Worm (Caenorhabditis elegans) whole organism, mixed stage, embryonic: Measurements from ENCODE around the gene lis-1.
A peak's percentile ranks its signal among the peaks of the same experiment; 100 is the strongest.

ENCODE experiments used
- M03D4.4 ChIP-seq: sonication (generic microtip); optimal IDR thresholded peaks from 2 replicates; lab custom pipeline; 2017; ENCODE audit warnings: mild to moderate bottlenecking, missing genetic modification characterization, missing compliant biosample characterization
- bed-3 ChIP-seq: fragments of 200-800 bp; sonication (Bioruptor generic); optimal IDR thresholded peaks from 3 replicates; lab custom pipeline; 2018; ENCODE audit warnings: mild to moderate bottlenecking, missing genetic modification characterization, moderate library complexity, missing compliant biosample characterization
- blmp-1 ChIP-seq: fragments of 150-350 bp; optimal IDR thresholded peaks from 2 replicates; lab custom pipeline; 2014; ENCODE audit warnings: missing biosample characterization, missing genetic modification characterization
- ceh-43 ChIP-seq: fragments of 200-800 bp; sonication (Bioruptor generic); optimal IDR thresholded peaks from 2 replicates; lab custom pipeline; 2018; ENCODE audit warnings: mild to moderate bottlenecking, missing genetic modification characterization, moderate library complexity, missing compliant biosample characterization
- ceh-83 ChIP-seq: fragments of 200-800 bp; sonication (Bioruptor generic); optimal IDR thresholded peaks from 2 replicates; lab custom pipeline; 2018; ENCODE audit warnings: mild to moderate bottlenecking, missing genetic modification characterization, missing compliant biosample characterization
- ces-1 ChIP-seq: fragments of 150-350 bp; optimal IDR thresholded peaks from 2 replicates; lab custom pipeline; 2014; ENCODE audit warnings: missing biosample characterization, missing genetic modification reagents, missing genetic modification characterization
- cnd-1 ChIP-seq: fragments of 200-800 bp; sonication (Bioruptor generic); optimal IDR thresholded peaks from 2 replicates; lab custom pipeline; 2018; ENCODE audit warnings: mild to moderate bottlenecking, missing genetic modification characterization, missing compliant biosample characterization
- drap-1 ChIP-seq: fragments of 200-800 bp; sonication (Bioruptor generic); optimal IDR thresholded peaks from 3 replicates; lab custom pipeline; 2018; ENCODE audit warnings: mild to moderate bottlenecking, missing genetic modification characterization, missing compliant biosample characterization
- flh-1 ChIP-seq: fragments of 200-800 bp; sonication (Bioruptor generic); optimal IDR thresholded peaks from 2 replicates; lab custom pipeline; 2018; ENCODE audit warnings: mild to moderate bottlenecking, missing genetic modification characterization, moderate library complexity, missing compliant biosample characterization
- ham-2 ChIP-seq: fragments of 200-800 bp; sonication (Bioruptor generic); optimal IDR thresholded peaks from 2 replicates; lab custom pipeline; 2018; ENCODE audit warnings: mild to moderate bottlenecking, missing genetic modification characterization, missing compliant biosample characterization
- hlh-1 ChIP-seq: fragments of 150-350 bp; optimal IDR thresholded peaks from 2 replicates; lab custom pipeline; 2014; ENCODE audit warnings: missing biosample characterization, missing genetic modification reagents, missing genetic modification characterization
- lin-32 ChIP-seq: fragments of 200-800 bp; sonication (Bioruptor generic); optimal IDR thresholded peaks from 2 replicates; lab custom pipeline; 2018; ENCODE audit warnings: mild to moderate bottlenecking, missing genetic modification characterization, missing compliant biosample characterization
- lsy-2 ChIP-seq: fragments of 150-350 bp; optimal IDR thresholded peaks from 2 replicates; lab custom pipeline; 2014; ENCODE audit warnings: missing biosample characterization, missing genetic modification characterization
- mep-1 ChIP-seq: fragments of 150-350 bp; optimal IDR thresholded peaks from 2 replicates; lab custom pipeline; 2017; ENCODE audit warnings: missing biosample characterization, missing genetic modification reagents, missing genetic modification characterization, inconsistent platforms
- mls-2 ChIP-seq: sonication (generic microtip); optimal IDR thresholded peaks from 2 replicates; lab custom pipeline; 2016; ENCODE audit warnings: mild to moderate bottlenecking, missing genetic modification characterization, moderate library complexity, missing compliant biosample characterization
- nhr-12 ChIP-seq: fragments of 150-350 bp; optimal IDR thresholded peaks from 2 replicates; lab custom pipeline; 2014; ENCODE audit warnings: missing biosample characterization, missing genetic modification characterization
- nhr-2 ChIP-seq: fragments of 150-350 bp; optimal IDR thresholded peaks from 2 replicates; lab custom pipeline; 2014; ENCODE audit warnings: missing biosample characterization, missing genetic modification characterization
- nhr-237 ChIP-seq: fragments of 150-350 bp; optimal IDR thresholded peaks from 2 replicates; lab custom pipeline; 2014; ENCODE audit warnings: missing biosample characterization, missing genetic modification characterization
- nhr-28 ChIP-seq: fragments of 150-350 bp; optimal IDR thresholded peaks from 2 replicates; lab custom pipeline; 2014; ENCODE audit warnings: missing biosample characterization, missing genetic modification characterization
- sem-2 ChIP-seq: fragments of 200-800 bp; sonication (Bioruptor generic); optimal IDR thresholded peaks from 2 replicates; lab custom pipeline; 2018; ENCODE audit warnings: mild to moderate bottlenecking, missing genetic modification characterization, missing compliant biosample characterization
- snpc-4 ChIP-seq: fragments of 150-350 bp; optimal IDR thresholded peaks from 2 replicates; lab custom pipeline; 2014; ENCODE audit warnings: missing biosample characterization, missing genetic modification characterization
- tbx-8 ChIP-seq: fragments of 200-800 bp; sonication (Bioruptor generic); optimal IDR thresholded peaks from 2 replicates; lab custom pipeline; 2018; ENCODE audit warnings: mild to moderate bottlenecking, missing genetic modification characterization, moderate library complexity, missing compliant biosample characterization
- unc-120 ChIP-seq: sonication (generic microtip); optimal IDR thresholded peaks from 2 replicates; lab custom pipeline; 2017; ENCODE audit warnings: missing genetic modification characterization, missing compliant biosample characterization; ENCODE audit not compliant: poor library complexity, severe bottlenecking
- unc-39 ChIP-seq: fragments of 150-350 bp; optimal IDR thresholded peaks from 2 replicates; lab custom pipeline; 2014; ENCODE audit warnings: missing biosample characterization, missing genetic modification characterization
- unc-62 ChIP-seq: fragments of 150-350 bp; optimal IDR thresholded peaks from 2 replicates; lab custom pipeline; 2014; ENCODE audit warnings: missing biosample characterization, missing genetic modification reagents, missing genetic modification characterization
- zip-8 ChIP-seq: fragments of 150-350 bp; optimal IDR thresholded peaks from 2 replicates; lab custom pipeline; 2014; ENCODE audit warnings: missing biosample characterization, missing genetic modification characterization
- ztf-11 ChIP-seq: fragments of 150-350 bp; optimal IDR thresholded peaks from 2 replicates; lab custom pipeline; 2014; ENCODE audit warnings: missing biosample characterization, missing genetic modification characterization

Gene lis-1

DNA sequence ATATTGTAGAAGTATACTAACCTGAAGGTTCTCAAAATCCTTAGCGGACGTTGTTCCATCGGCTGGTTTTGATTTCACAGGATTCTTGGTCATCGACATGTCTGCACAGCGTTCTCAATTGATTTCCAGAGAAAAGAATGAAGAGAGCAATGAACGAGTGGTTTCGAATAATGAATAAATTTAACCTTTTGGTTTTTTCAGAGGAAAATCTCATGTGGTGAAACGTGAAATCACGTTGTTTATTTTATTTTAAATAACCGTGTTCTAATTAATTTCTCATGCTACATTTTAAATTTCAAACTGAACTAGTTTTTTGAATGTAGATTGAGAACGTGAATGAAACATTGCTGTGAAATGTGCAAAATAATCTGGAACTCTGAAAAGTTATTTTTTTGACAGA lies 3.7 kb upstream of the lis-1 start, which contains the start of gene T03F6.6:
Gene T03F6.6, minus strand, starts transcription at position 101 of the 400 bp plus-strand sequence.
- TF ChIP-seq ceh-83 (GFP tag; lab: Kevin White, UChicago) (no peak), ceh-43 (GFP tag; lab: Kevin White, UChicago) (no peak), tbx-8 (GFP tag; lab: Kevin White, UChicago) (no peak), M03D4.4 (tag; lab: Kevin White, UChicago) (no peak), cnd-1 (tag; lab: Kevin White, UChicago) (no peak), nhr-12 (no peak), ztf-11 (tag; lab: Kevin White, UChicago) (no peak), nhr-2 (tag; lab: Kevin White, UChicago) (no peak), unc-39 (tag; lab: Kevin White, UChicago) (no peak), bed-3 (GFP tag; lab: Kevin White, UChicago) (no peak), nhr-28 (tag; lab: Kevin White, UChicago) (no peak), lin-32 (GFP tag; lab: Kevin White, UChicago) (no peak), zip-8 (tag; lab: Kevin White, UChicago) (no peak)

DNA sequence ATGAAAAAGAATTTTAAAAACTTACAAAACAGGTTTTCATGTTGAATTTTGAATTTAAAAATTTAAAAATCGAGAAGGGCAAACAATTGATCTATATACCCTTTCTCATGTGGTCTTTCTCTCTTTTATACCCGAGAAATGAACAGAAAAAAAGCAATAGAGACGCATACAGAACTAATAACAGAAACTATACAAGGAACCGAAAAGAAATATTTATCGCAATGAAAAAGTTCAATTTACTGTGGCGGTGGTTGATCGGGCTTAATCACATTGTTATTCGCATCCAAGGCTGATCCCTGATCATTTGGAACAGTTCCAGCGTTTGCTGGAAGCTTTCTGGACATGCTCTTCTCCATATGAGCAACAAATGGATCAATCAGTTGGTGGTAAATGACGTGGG lies 1.7 kb upstream of the lis-1 start, which contains the start of gene T03F6.10:
Gene T03F6.10, minus strand, starts transcription at position 101 of the 400 bp plus-strand sequence.
- TF ChIP-seq blmp-1 (no peak), M03D4.4 (tag; lab: Kevin White, UChicago) (no peak), ceh-43 (GFP tag; lab: Kevin White, UChicago) (no peak), cnd-1 (tag; lab: Kevin White, UChicago) (no peak), lsy-2 (tag; lab: Kevin White, UChicago) (no peak)

DNA sequence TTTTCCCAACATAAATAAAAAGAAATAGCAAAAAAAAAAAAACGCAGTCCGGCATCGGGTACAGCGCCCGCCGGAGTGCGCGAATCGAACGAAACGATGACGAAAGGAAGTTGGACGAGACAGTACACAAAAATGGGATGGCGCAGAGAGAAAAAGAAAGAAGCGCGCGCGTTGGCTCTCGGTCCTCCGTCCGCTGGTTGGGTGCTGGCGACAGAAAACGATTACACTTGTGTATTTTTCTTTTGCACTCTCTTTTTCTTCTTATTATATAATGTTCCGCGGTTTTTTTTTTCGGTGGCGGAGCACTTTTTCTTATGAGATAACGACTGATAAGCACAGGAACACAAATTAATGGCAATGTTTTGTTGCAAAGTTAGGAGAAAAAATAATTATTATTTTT lies 739 bp upstream of the lis-1 start:
- TF ChIP-seq flh-1 (GFP tag; lab: Kevin White, UChicago): no peak
- TF ChIP-seq M03D4.4 (tag; lab: Kevin White, UChicago): no peak
- no peak for TF ChIP-seq tbx-8 (GFP tag; lab: Kevin White, UChicago)
- no peak for TF ChIP-seq ceh-43 (GFP tag; lab: Kevin White, UChicago)
- TF ChIP-seq unc-62 (GFP tag; lab: Kevin White, UChicago): no peak
- no peak for TF ChIP-seq mls-2 (tag; lab: Kevin White, UChicago)
- no peak for TF ChIP-seq blmp-1
- no peak for TF ChIP-seq lsy-2 (tag; lab: Kevin White, UChicago)
- no peak for TF ChIP-seq cnd-1 (tag; lab: Kevin White, UChicago)
- no peak for TF ChIP-seq nhr-2 (tag; lab: Kevin White, UChicago)

DNA sequence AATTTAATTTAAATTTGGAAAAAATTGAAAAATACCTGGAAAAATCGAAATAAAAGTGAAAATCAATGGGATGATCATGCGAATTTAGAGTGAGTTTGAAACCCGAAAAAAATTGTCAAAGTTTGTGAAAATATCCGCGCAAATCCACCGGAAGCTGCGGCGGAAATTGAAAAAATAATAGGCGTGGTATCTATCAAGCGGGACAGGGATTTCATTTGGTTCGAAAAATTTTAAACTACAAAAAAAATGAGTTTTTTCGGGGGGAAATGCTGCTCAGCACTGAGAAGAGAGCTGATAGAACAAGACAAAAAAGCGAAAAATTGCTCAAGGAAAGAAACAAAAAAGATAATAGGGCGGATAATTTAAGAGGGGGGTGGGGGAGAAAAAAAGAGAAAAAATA lies 5.5 kb downstream of the lis-1 start, which contains the start of gene T03F6.9:
Gene T03F6.9, minus strand, starts transcription at position 101 of the 400 bp plus-strand sequence.
- TF ChIP-seq unc-62 (GFP tag; lab: Kevin White, UChicago): no peak
- TF ChIP-seq snpc-4: no peak
- no peak for TF ChIP-seq ceh-83 (GFP tag; lab: Kevin White, UChicago)
- TF ChIP-seq hlh-1: no peak
- TF ChIP-seq sem-2: no peak

DNA sequence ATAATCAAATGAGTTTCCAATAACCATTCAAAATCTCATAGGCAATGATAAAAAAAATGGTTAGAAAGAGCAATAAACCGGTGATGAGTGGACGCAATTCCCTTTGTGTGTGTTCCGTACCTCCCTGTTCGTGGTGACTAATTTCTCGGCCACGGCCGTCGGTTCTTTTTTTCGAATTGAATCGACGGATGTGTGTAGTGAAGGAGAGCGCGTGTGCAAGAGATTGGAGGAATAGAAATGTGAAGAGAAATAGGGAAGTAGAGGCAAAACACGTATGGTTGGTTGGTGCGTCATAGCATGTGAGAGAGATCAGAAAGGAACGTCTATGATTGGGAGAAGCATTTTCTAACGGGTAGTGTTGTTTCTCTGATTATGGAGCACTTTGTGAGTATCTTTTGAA lies 16.7 kb downstream of the lis-1 start:
- TF ChIP-seq mep-1 (tag; lab: Kevin White, UChicago) (peak; percentile 45), unc-120 (tag; lab: Kevin White, UChicago) (peak; percentile 29), nhr-2 (tag; lab: Kevin White, UChicago) (no peak), snpc-4 (no peak), ces-1 (peak; percentile 29)

DNA sequence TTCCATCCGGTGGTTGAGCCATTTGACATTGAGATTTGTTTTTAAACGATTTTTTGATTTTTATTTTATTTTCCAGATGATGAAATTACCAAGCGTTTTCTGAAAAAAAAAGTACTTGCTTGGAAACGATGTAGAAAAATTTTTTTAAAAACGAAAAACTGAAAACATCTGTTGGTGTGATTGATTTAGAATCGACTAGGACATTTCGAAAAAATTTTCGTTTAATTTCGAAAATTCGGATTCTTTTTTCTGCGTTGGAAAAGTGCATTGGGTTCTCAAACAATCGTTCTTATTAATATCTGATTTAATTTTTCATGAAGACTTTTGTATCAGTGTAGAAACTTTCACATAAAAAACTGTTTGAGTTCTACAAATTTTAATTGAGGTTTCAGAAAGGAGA lies 17.3 kb downstream of the lis-1 start, which contains the start of gene F53A2.9:
Gene F53A2.9, minus strand, starts transcription at position 101 of the 400 bp plus-strand sequence.
- TF ChIP-seq hlh-1 (no peak), drap-1 (GFP tag; lab: Kevin White, UChicago) (no peak), cnd-1 (tag; lab: Kevin White, UChicago) (no peak), ham-2 (no peak), nhr-237 (tag; lab: Kevin White, UChicago) (no peak), zip-8 (tag; lab: Kevin White, UChicago) (no peak)
- TF ChIP-seq, all 35 proteins: peak for 0

DNA sequence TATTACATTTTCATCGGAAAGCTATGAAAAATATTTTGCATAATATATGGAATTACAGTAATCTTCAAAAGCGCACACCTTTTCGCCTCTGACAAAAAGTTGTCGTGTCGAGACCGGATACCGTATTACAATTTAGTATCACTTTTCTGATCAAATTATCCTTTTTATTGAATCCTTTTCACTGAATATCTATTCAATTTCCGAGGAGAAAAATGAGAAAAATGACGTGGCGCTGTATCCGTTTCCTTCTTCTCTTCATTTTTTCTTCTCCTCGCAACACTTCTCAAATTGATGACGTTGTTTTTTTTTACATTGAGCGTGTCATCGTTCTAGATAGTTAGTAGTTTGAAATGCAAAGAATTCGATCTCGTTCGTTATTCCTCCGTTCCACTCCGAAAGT lies 25.5 kb downstream of the lis-1 start:
- TF ChIP-seq flh-1 (GFP tag; lab: Kevin White, UChicago): no peak
- TF ChIP-seq ces-1: peak; percentile 26
- TF ChIP-seq M03D4.4 (tag; lab: Kevin White, UChicago): no peak
